Worm (Caenorhabditis elegans) whole organism, midembryonic: Measurements from ENCODE around the gene abu-13.

Source experiments
- T22C8.4 ChIP-seq: fragments of 200-800 bp; sonication (Bioruptor generic); IDR thresholded peaks from 2 replicates; pipeline ENCODE4 v1.3.6; 2022; ENCODE audit warnings: missing genetic modification characterization, missing compliant biosample characterization
- flt-1 ChIP-seq: fragments of 200-800 bp; sonication (Bioruptor generic); IDR thresholded peaks from 2 replicates; pipeline ENCODE4 v1.3.6; 2022; ENCODE audit warnings: missing genetic modification characterization, missing compliant biosample characterization
- klf-2 ChIP-seq: fragments of 200-800 bp; sonication (Bioruptor generic); conservative IDR thresholded peaks from 2 replicates; pipeline ENCODE4 v1.3.6; 2022; ENCODE audit warnings: missing genetic modification reagents, missing genetic modification characterization, missing compliant biosample characterization
- ref-1 ChIP-seq: fragments of 200-800 bp; sonication (Bioruptor generic); conservative IDR thresholded peaks from 2 replicates; pipeline ENCODE4 v1.3.6; 2022; ENCODE audit warnings: missing genetic modification reagents, missing genetic modification characterization, missing compliant biosample characterization
- tab-1 ChIP-seq: fragments of 200-800 bp; sonication (Bioruptor generic); IDR thresholded peaks from 2 replicates; pipeline ENCODE4 v1.3.6; 2022; ENCODE audit warnings: missing genetic modification characterization, missing compliant biosample characterization

ce11 chrIII:6973682-6974081, 28.0 kb upstream of the abu-13 start, which contains the start of gene F31E3.2:
- TF ChIP-seq klf-2 (no peak), flt-1 (GFP tag; lab: Robert Waterston, UW) (no peak), tab-1 (GFP tag; lab: Robert Waterston, UW) (no peak), ref-1 (GFP tag; lab: Robert Waterston, UW) (no peak), T22C8.4 (GFP tag; lab: Robert Waterston, UW) (no peak)
